Fruit fly (Drosophila melanogaster) whole organism, prepupa: ENCODE measurements around the gene CG2104.

Source experiments
- CG11294 ChIP-seq: fragments of 200-800 bp; sonication (Bioruptor generic); IDR thresholded peaks from 2 replicates; pipeline ENCODE4 v1.3.6; 2022; ENCODE audit warnings: missing biosample characterization, missing genetic modification characterization
- CG11902 ChIP-seq: fragments of 200-800 bp; sonication (Bioruptor generic); optimal IDR thresholded peaks from 3 replicates; lab custom pipeline; 2016; ENCODE audit warnings: missing biosample characterization, missing genetic modification characterization
- CG15336 ChIP-seq: fragments of 200-800 bp; sonication (Bioruptor generic); IDR thresholded peaks from 2 replicates; pipeline ENCODE4 v1.3.6; 2022; ENCODE audit warnings: missing biosample characterization, missing genetic modification characterization
- CG16779 ChIP-seq: fragments of 200-800 bp; sonication (Bioruptor generic); optimal IDR thresholded peaks from 3 replicates; lab custom pipeline; 2017; ENCODE audit warnings: missing biosample characterization, mild to moderate bottlenecking, missing genetic modification characterization
- CG3032 ChIP-seq: fragments of 200-800 bp; optimal IDR thresholded peaks from 2 replicates; lab custom pipeline; 2019; ENCODE audit warnings: missing biosample characterization, mild to moderate bottlenecking, missing genetic modification characterization, moderate library complexity
- CG31627 ChIP-seq: fragments of 200-800 bp; sonication (Bioruptor generic); optimal IDR thresholded peaks from 3 replicates; lab custom pipeline; 2016; ENCODE audit warnings: missing biosample characterization, missing genetic modification characterization
- CG32006 ChIP-seq: fragments of 200-800 bp; sonication (Bioruptor generic); optimal IDR thresholded peaks from 3 replicates; lab custom pipeline; 2017; ENCODE audit warnings: missing biosample characterization, mild to moderate bottlenecking, missing genetic modification characterization
- CG34406 ChIP-seq: fragments of 200-800 bp; sonication (Bioruptor generic); optimal IDR thresholded peaks from 3 replicates; lab custom pipeline; 2016; ENCODE audit warnings: missing biosample characterization, missing genetic modification characterization
- CG4318 ChIP-seq: fragments of 200-800 bp; sonication (Bioruptor generic); optimal IDR thresholded peaks from 3 replicates; lab custom pipeline; 2017; ENCODE audit warnings: missing biosample characterization, mild to moderate bottlenecking, missing genetic modification characterization
- CG6163 ChIP-seq: fragments of 200-800 bp; sonication (Bioruptor generic); IDR thresholded peaks from 3 replicates; pipeline ENCODE4 v1.3.6; 2022; ENCODE audit warnings: missing biosample characterization, missing genetic modification characterization
- CG6276 ChIP-seq: fragments of 200-800 bp; sonication (Bioruptor generic); optimal IDR thresholded peaks from 2 replicates; lab custom pipeline; 2017; ENCODE audit warnings: missing biosample characterization, mild to moderate bottlenecking, missing genetic modification characterization
- CG6854 ChIP-seq: fragments of 200-800 bp; sonication (Bioruptor generic); optimal IDR thresholded peaks from 2 replicates; lab custom pipeline; 2017; ENCODE audit warnings: missing biosample characterization, mild to moderate bottlenecking, missing genetic modification characterization
- CG7368 ChIP-seq: fragments of 200-800 bp; sonication (Bioruptor generic); optimal IDR thresholded peaks from 3 replicates; lab custom pipeline; 2016; ENCODE audit warnings: missing biosample characterization, missing genetic modification characterization
- CG8119 ChIP-seq: fragments of 200-800 bp; sonication (Bioruptor generic); IDR thresholded peaks from 3 replicates; pipeline ENCODE4 v1.3.6; 2022; ENCODE audit warnings: missing biosample characterization, missing genetic modification characterization
- CG8632 ChIP-seq: fragments of 200-800 bp; sonication (Bioruptor generic); optimal IDR thresholded peaks from 3 replicates; lab custom pipeline; 2016; ENCODE audit warnings: missing biosample characterization, missing genetic modification characterization
- CG9139 ChIP-seq: fragments of 200-800 bp; sonication (Bioruptor generic); optimal IDR thresholded peaks from 3 replicates; lab custom pipeline; 2017; ENCODE audit warnings: missing biosample characterization, mild to moderate bottlenecking, missing genetic modification characterization
- Eip78C ChIP-seq: fragments of 200-800 bp; sonication (Bioruptor generic); peaks from one replicate; lab custom pipeline; 2016; ENCODE audit warnings: missing biosample characterization, missing genetic modification characterization
- Ets96B ChIP-seq: fragments of 200-800 bp; optimal IDR thresholded peaks from 2 replicates; lab custom pipeline; 2019; ENCODE audit warnings: missing biosample characterization, mild to moderate bottlenecking, missing genetic modification characterization, moderate library complexity
- Gug ChIP-seq: fragments of 200-800 bp; sonication (Bioruptor generic); IDR thresholded peaks from 2 replicates; pipeline ENCODE4 v1.3.6; 2022; ENCODE audit warnings: missing biosample characterization, missing genetic modification characterization
- Hr4 ChIP-seq: fragments of 200-800 bp; sonication (Bioruptor generic); optimal IDR thresholded peaks from 3 replicates; lab custom pipeline; 2016; ENCODE audit warnings: missing biosample characterization, missing genetic modification characterization
- Lpt ChIP-seq: fragments of 200-800 bp; sonication (Bioruptor generic); optimal IDR thresholded peaks from 3 replicates; lab custom pipeline; 2016; ENCODE audit warnings: missing biosample characterization, missing genetic modification characterization
- Met ChIP-seq: fragments of 200-800 bp; sonication (Bioruptor generic); optimal IDR thresholded peaks from 3 replicates; lab custom pipeline; 2016; ENCODE audit warnings: missing biosample characterization, missing genetic modification characterization
- OdsH ChIP-seq: fragments of 200-800 bp; sonication (Bioruptor generic); optimal IDR thresholded peaks from 3 replicates; lab custom pipeline; 2016; ENCODE audit warnings: missing biosample characterization, missing genetic modification characterization
- Smox ChIP-seq: fragments of 200-800 bp; sonication (Bioruptor generic); optimal IDR thresholded peaks from 3 replicates; lab custom pipeline; 2016; ENCODE audit warnings: missing biosample characterization, missing genetic modification characterization
- Sox102F ChIP-seq: fragments of 200-800 bp; sonication (Bioruptor generic); optimal IDR thresholded peaks from 2 replicates; lab custom pipeline; 2016; ENCODE audit warnings: missing biosample characterization, mild to moderate bottlenecking, missing genetic modification characterization
- achi ChIP-seq: fragments of 200-800 bp; sonication (Bioruptor generic); optimal IDR thresholded peaks from 3 replicates; lab custom pipeline; 2016; ENCODE audit warnings: missing biosample characterization, missing genetic modification characterization
- acj6 ChIP-seq: fragments of 200-800 bp; sonication (Bioruptor generic); optimal IDR thresholded peaks from 3 replicates; lab custom pipeline; 2016; ENCODE audit warnings: missing biosample characterization, missing genetic modification characterization
- cyc ChIP-seq: fragments of 200-800 bp; sonication (Bioruptor generic); optimal IDR thresholded peaks from 3 replicates; lab custom pipeline; 2016; ENCODE audit warnings: missing biosample characterization, missing genetic modification characterization
- dac ChIP-seq: fragments of 200-800 bp; sonication (Bioruptor generic); optimal IDR thresholded peaks from 2 replicates; lab custom pipeline; 2017; ENCODE audit warnings: missing biosample characterization, mild to moderate bottlenecking, missing genetic modification characterization
- eg ChIP-seq: fragments of 200-800 bp; sonication (Bioruptor generic); IDR thresholded peaks from 3 replicates; pipeline ENCODE4 v1.3.6; 2022; ENCODE audit warnings: missing biosample characterization, missing genetic modification characterization
- fd59A ChIP-seq: fragments of 200-800 bp; sonication (Bioruptor generic); optimal IDR thresholded peaks from 2 replicates; lab custom pipeline; 2017; ENCODE audit warnings: missing biosample characterization, mild to moderate bottlenecking, missing genetic modification characterization, missing genetic modification reagents
- fkh ChIP-seq: fragments of 200-800 bp; sonication (Bioruptor generic); optimal IDR thresholded peaks from 3 replicates; lab custom pipeline; 2017; ENCODE audit warnings: missing biosample characterization, mild to moderate bottlenecking, missing genetic modification characterization, moderate library complexity
- lz ChIP-seq: fragments of 200-800 bp; sonication (Bioruptor generic); optimal IDR thresholded peaks from 3 replicates; lab custom pipeline; 2016; ENCODE audit warnings: missing biosample characterization, missing genetic modification characterization
- pdm3 ChIP-seq: fragments of 200-800 bp; sonication (Bioruptor generic); optimal IDR thresholded peaks from 3 replicates; lab custom pipeline; 2016; ENCODE audit warnings: missing biosample characterization, missing genetic modification characterization
- spab ChIP-seq: fragments of 200-800 bp; sonication (Bioruptor generic); optimal IDR thresholded peaks from 2 replicates; lab custom pipeline; 2017; ENCODE audit warnings: missing biosample characterization, mild to moderate bottlenecking, missing genetic modification characterization, missing genetic modification reagents
- topi ChIP-seq: fragments of 200-800 bp; sonication (Bioruptor generic); optimal IDR thresholded peaks from 3 replicates; lab custom pipeline; 2016; ENCODE audit warnings: missing biosample characterization, missing genetic modification characterization
- vri ChIP-seq: fragments of 200-800 bp; sonication (Bioruptor generic); optimal IDR thresholded peaks from 3 replicates; lab custom pipeline; 2016; ENCODE audit warnings: missing biosample characterization, mild to moderate bottlenecking, missing genetic modification characterization

The CG2104 gene

dm6 chr3R:5686049-5686757 lies 6.9 kb downstream of the CG2104 start (continued):
- TF ChIP-seq CG6276 (GFP tag; lab: Kevin White, UChicago) (peak; percentile 25), CG16779 (no peak), lz (peak; percentile 58), acj6 (GFP tag; lab: Kevin White, UChicago) (peak; percentile 8), CG8119 (GFP tag; lab: Robert Waterston, UW) (0 out of 3 replicates have a peak, but pooled peaks have one; percentile 35), Sox102F (GFP tag; lab: Kevin White, UChicago) (peak; percentile 42), cyc (GFP tag; lab: Kevin White, UChicago) (peak; percentile 50), Gug (GFP tag; lab: Robert Waterston, UW) (peak; percentile 31; the same call in 1 of the 2 replicates), CG34406 (GFP tag; lab: Kevin White, UChicago) (peak; percentile 25), topi (GFP tag; lab: Kevin White, UChicago) (peak; percentile 52), CG15336 (GFP tag; lab: Robert Waterston, UW) (peak; percentile 31; the same call in 1 of the 2 replicates), Hr4 (GFP tag; lab: Kevin White, UChicago) (peak; percentile 57), achi (GFP tag; lab: Kevin White, UChicago) (peak; percentile 18), pdm3 (GFP tag; lab: Kevin White, UChicago) (peak; percentile 51), dac (GFP tag; lab: Kevin White, UChicago) (no peak), CG8632 (GFP tag; lab: Kevin White, UChicago) (peak; percentile 2), Lpt (GFP tag; lab: Kevin White, UChicago) (no peak), CG9139 (peak; percentile 23), OdsH (GFP tag; lab: Kevin White, UChicago) (peak; percentile 30), Smox (GFP tag; lab: Kevin White, UChicago) (peak; percentile 52), CG11902 (GFP tag; lab: Kevin White, UChicago) (no peak), fd59A (peak; percentile 16), vri (GFP tag; lab: Kevin White, UChicago) (peak; percentile 12), Ets96B (tag; lab: Kevin White, UChicago) (peak; percentile 52), eg (GFP tag; lab: Robert Waterston, UW) (0 out of 3 replicates have a peak, but pooled peaks have one; percentile 47), CG32006 (GFP tag; lab: Kevin White, UChicago) (peak; percentile 55), CG6854 (GFP tag; lab: Kevin White, UChicago) (no peak), spab (GFP tag; lab: Kevin White, UChicago) (peak; percentile 16), CG4318 (peak; percentile 19), CG11294 (GFP tag; lab: Robert Waterston, UW) (no peak), Met (GFP tag; lab: Kevin White, UChicago) (peak; percentile 52)
- TF ChIP-seq, all 60 proteins: peak for 41

- TF ChIP-seq pdm3 (GFP tag; lab: Kevin White, UChicago) (peak; percentile 42), OdsH (GFP tag; lab: Kevin White, UChicago) (peak; percentile 14), CG7368 (GFP tag; lab: Kevin White, UChicago) (peak; percentile 7), fkh (GFP tag; lab: Kevin White, UChicago) (peak; percentile 73), CG3032 (no peak), Ets96B (tag; lab: Kevin White, UChicago) (no peak), acj6 (GFP tag; lab: Kevin White, UChicago) (peak; percentile 5), CG32006 (GFP tag; lab: Kevin White, UChicago) (no peak), achi (GFP tag; lab: Kevin White, UChicago) (peak; percentile 67), vri (GFP tag; lab: Kevin White, UChicago) (no peak), Met (GFP tag; lab: Kevin White, UChicago) (peak; percentile 22), spab (GFP tag; lab: Kevin White, UChicago) (no peak), eg (GFP tag; lab: Robert Waterston, UW) (0 out of 3 replicates have a peak, but pooled peaks have one; percentile 4), CG8632 (GFP tag; lab: Kevin White, UChicago) (no peak), Eip78C (GFP tag; lab: Kevin White, UChicago) (peak; percentile 61), Smox (GFP tag; lab: Kevin White, UChicago) (peak; percentile 22), lz (peak; percentile 33), CG6163 (GFP tag; lab: Robert Waterston, UW) (peak; percentile 10; the same call in 1 of the 3 replicates), CG31627 (GFP tag; lab: Kevin White, UChicago) (peak; percentile 17)
These were observed 7.6 kb downstream of the CG2104 start, which contains the start of the genes Rab23 and plx for dm6 chr3R:5685269-5686048. TSS of gene Rab23 (minus strand) at chr3R:5685434. TSS of gene plx (plus strand) at chr3R:5685855.
